Worm (Caenorhabditis elegans) whole organism, late embryonic: Measurements from ENCODE around the gene mltn-11.

Experiments
- K09A11.1 ChIP-seq: sonication (generic microtip); optimal IDR thresholded peaks from 2 replicates; lab custom pipeline; 2017; ENCODE audit warnings: antibody characterized with exemption, mild to moderate bottlenecking, missing genetic modification characterization, missing compliant biosample characterization; ENCODE audit not compliant: insufficient read depth
- T23F11.4 ChIP-seq: fragments of 200-800 bp; sonication (Bioruptor generic); optimal IDR thresholded peaks from 2 replicates; lab custom pipeline; 2018; ENCODE audit warnings: mild to moderate bottlenecking, missing genetic modification characterization, missing compliant biosample characterization
- ama-1 ChIP-seq: fragments of 150-350 bp; optimal IDR thresholded peaks from 2 replicates; lab custom pipeline; 2014
- ceh-2 ChIP-seq: sonication (generic microtip); optimal IDR thresholded peaks from 2 replicates; lab custom pipeline; 2016; ENCODE audit warnings: missing genotype, missing genetic modification characterization, missing compliant biosample characterization
- dmd-4 ChIP-seq: sonication (generic microtip); optimal IDR thresholded peaks from 2 replicates; lab custom pipeline; 2016; ENCODE audit warnings: borderline replicate concordance, missing genetic modification characterization, missing compliant biosample characterization
- elt-2 ChIP-seq: sonication (generic microtip); optimal IDR thresholded peaks from 2 replicates; lab custom pipeline; 2016; ENCODE audit warnings: missing genetic modification reagents, missing genetic modification characterization, missing compliant biosample characterization
- hlh-30 ChIP-seq: sonication (generic microtip); optimal IDR thresholded peaks from 2 replicates; lab custom pipeline; 2017; ENCODE audit warnings: antibody characterized with exemption, missing genetic modification characterization, missing compliant biosample characterization; ENCODE audit not compliant: insufficient read depth
- lin-11 ChIP-seq: fragments of 200-800 bp; sonication (Bioruptor generic); optimal IDR thresholded peaks from 2 replicates; lab custom pipeline; 2018; ENCODE audit warnings: mild to moderate bottlenecking, missing genetic modification characterization, missing compliant biosample characterization
- pat-9 ChIP-seq: fragments of 200-800 bp; sonication (Bioruptor generic); optimal IDR thresholded peaks from 2 replicates; lab custom pipeline; 2018; ENCODE audit warnings: mild to moderate bottlenecking, missing genetic modification characterization, moderate library complexity, missing compliant biosample characterization
- pha-4 ChIP-seq: fragments of 150-350 bp; optimal IDR thresholded peaks from 2 replicates; lab custom pipeline; 2018; ENCODE audit warnings: missing biosample characterization, missing genetic modification reagents, missing genetic modification characterization
- pqm-1 ChIP-seq: sonication (generic microtip); optimal IDR thresholded peaks from 2 replicates; lab custom pipeline; 2016; ENCODE audit warnings: missing genetic modification characterization, missing compliant biosample characterization
- unc-86 ChIP-seq: sonication (generic microtip); optimal IDR thresholded peaks from 2 replicates; lab custom pipeline; 2016; ENCODE audit warnings: missing genetic modification characterization, missing compliant biosample characterization

ce11 chrV:16591992-16592798 is 43.8 kb upstream of the mltn-11 start, which contains the start of gene srh-269:
- TF ChIP-seq pha-4 (no peak), ceh-2 (tag; lab: Kevin White, UChicago) (peak; percentile 50), unc-86 (tag; lab: Kevin White, UChicago) (peak; percentile 33), lin-11 (peak; percentile 58), K09A11.1 (peak; percentile 10), pat-9 (tag; lab: Kevin White, UChicago) (peak; percentile 56), ama-1 (lab: Kevin White, UChicago) (no peak), pqm-1 (tag; lab: Kevin White, UChicago) (peak; percentile 31), hlh-30 (tag; lab: Kevin White, UChicago) (no peak), T23F11.4 (no peak), elt-2 (tag; lab: Kevin White, UChicago) (peak; percentile 73), dmd-4 (peak; percentile 20)
